Worm (Caenorhabditis elegans): Measurements from ENCODE around the gene srv-30.
"Not testable (repeated sequence)": the region's sequence is repeated elsewhere in the genome, so short reads cannot be mapped to it uniquely, and the experiment has no call there.

The srv-30 gene

DNA sequence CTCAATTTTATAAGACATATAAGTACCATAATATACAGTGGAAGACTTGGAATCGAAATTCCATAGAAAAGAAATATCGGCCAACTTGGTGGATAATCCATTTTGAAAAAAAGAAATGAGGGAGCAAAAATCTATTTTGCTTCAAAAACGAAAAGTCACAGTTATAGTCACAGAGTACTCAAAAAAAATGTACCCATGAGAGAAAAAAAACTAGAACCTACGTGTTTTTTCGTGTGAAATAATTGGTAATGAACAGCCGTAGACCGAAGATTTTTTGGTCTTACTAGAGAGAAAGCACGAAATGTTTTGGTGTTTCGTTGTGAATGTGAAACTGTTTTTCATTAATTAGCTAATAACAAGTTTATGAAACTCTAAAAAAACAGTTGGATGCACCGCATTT, at the start of gene srv-30:
TSS of gene srv-30 (minus strand) at position 101 of the 400 bp plus-strand sequence.
- TF ChIP-seq tbx-2 (tag; optimal IDR thresholded peaks at IDR 0.05) (no peak), lsy-12 (tag; optimal IDR thresholded peaks at IDR 0.05) (no peak), zag-1 (tag; optimal IDR thresholded peaks at IDR 0.05) (no peak), daf-12 (tag; optimal IDR thresholded peaks at IDR 0.05) (no peak), unc-62 (GFP tag; optimal IDR thresholded peaks at IDR 0.05) (no peak), ceh-9 (tag; optimal IDR thresholded peaks at IDR 0.05) (no peak), lin-15B (tag; optimal IDR thresholded peaks at IDR 0.05) (no peak), ztf-4 (tag; optimal IDR thresholded peaks at IDR 0.05) (no peak), nhr-25 (tag; optimal IDR thresholded peaks at IDR 0.05) (no peak), hmg-11 (tag; optimal IDR thresholded peaks at IDR 0.05) (no peak), nhr-67 (tag; optimal IDR thresholded peaks at IDR 0.05) (no peak)

- not testable (repeated sequence) for TF ChIP-seq lin-39 (tag; optimal IDR thresholded peaks at IDR 0.05); lsy-12 (tag; optimal IDR thresholded peaks at IDR 0.05); ama-1 (optimal IDR thresholded peaks at IDR 0.05)
Measured at ce11 chrIV:6317357-6317756, 48.1 kb upstream of the srv-30 start, which contains the start of gene Y73B6BL.12. Y73B6BL.12 (minus strand) TSS chrIV:6317457.

DNA sequence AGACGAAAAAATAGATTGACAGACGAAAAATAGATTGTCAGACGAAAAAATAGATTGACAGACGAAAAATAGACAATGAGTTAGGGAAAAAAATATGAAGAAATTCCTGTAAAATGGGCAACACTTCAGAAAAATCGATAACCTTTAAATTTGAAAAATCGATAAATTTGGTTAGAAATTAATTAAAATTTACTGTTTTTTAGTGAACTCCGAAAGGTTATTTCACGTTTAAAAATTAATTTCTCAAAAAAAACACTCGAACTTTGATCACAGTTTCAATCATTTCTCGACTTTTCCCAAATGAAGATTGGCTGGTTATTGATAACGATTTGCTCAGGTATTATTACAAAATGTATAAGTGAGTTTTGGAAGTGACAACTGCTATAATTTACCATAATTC, 38.2 kb upstream of the srv-30 start, which contains the start of gene csp-2:
TSS of gene csp-2 (plus strand) at position 301 of the 400 bp plus-strand sequence.
- TF ChIP-seq nhr-23 (tag; optimal IDR thresholded peaks at IDR 0.05) (no peak), nhr-11 (tag; optimal IDR thresholded peaks at IDR 0.05) (no peak), pha-4 (tag; optimal IDR thresholded peaks at IDR 0.05) (no peak), ZK546.5 (tag; optimal IDR thresholded peaks at IDR 0.05) (no peak)

DNA sequence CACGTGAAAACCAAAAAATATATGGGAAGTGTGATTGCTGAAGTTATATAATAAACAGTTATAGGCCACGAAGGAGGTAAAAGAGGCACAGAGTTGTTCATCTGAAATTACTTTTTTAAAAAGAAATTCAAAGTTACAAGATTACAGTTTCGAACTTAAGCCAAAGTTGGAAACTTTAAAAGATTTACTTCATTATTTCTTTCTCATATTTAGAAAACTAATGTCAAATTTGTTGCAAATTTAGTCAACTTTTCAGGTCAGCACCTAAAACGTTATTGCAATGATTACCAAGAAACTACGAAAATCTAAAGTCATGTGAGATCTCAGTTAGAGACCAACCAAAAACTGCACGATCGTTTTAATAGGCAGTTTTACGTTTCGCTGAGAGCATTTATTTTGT, 34.4 kb upstream of the srv-30 start, which contains the start of gene srv-25:
TSS of gene srv-25 (minus strand) at position 101 of the 400 bp plus-strand sequence.
- TF ChIP-seq lin-15B (tag; optimal IDR thresholded peaks at IDR 0.05) (no peak), nhr-28 (tag; optimal IDR thresholded peaks at IDR 0.05) (no peak)

ce11 chrIV:6301764-6302163, 32.5 kb upstream of the srv-30 start, which contains the start of gene srv-26:
srv-26 (minus strand) TSS chrIV:6301864.
- no peak for TF ChIP-seq ztf-4 (tag; optimal IDR thresholded peaks at IDR 0.05)
- TF ChIP-seq mml-1 (tag; optimal IDR thresholded peaks at IDR 0.05), result no peak
- no peak for TF ChIP-seq lin-39 (tag; optimal IDR thresholded peaks at IDR 0.05)
- TF ChIP-seq fkh-10 (GFP tag; optimal IDR thresholded peaks at IDR 0.05), result no peak
- TF ChIP-seq elt-3 (tag; optimal IDR thresholded peaks at IDR 0.05), result no peak
- TF ChIP-seq elt-2 (tag; optimal IDR thresholded peaks at IDR 0.05), result no peak
- TF ChIP-seq nhr-25 (tag; optimal IDR thresholded peaks at IDR 0.05), result no peak
- no peak for TF ChIP-seq pha-4 (tag; optimal IDR thresholded peaks at IDR 0.05)
- TF ChIP-seq nhr-23 (tag; optimal IDR thresholded peaks at IDR 0.05), result no peak
- no peak for TF ChIP-seq ZK546.5 (tag; optimal IDR thresholded peaks at IDR 0.05)
- no peak for TF ChIP-seq elt-1 (tag; optimal IDR thresholded peaks at IDR 0.05)
- no peak for TF ChIP-seq aly-2 (tag; optimal IDR thresholded peaks at IDR 0.05)
- no peak for TF ChIP-seq ceh-82 (tag; optimal IDR thresholded peaks at IDR 0.05)
- TF ChIP-seq sea-2 (GFP tag; optimal IDR thresholded peaks at IDR 0.05), result no peak
- TF ChIP-seq ceh-16 (tag; optimal IDR thresholded peaks at IDR 0.05), result no peak
- no peak for TF ChIP-seq ceh-9 (tag; optimal IDR thresholded peaks at IDR 0.05)
- no peak for TF ChIP-seq nhr-11 (tag; optimal IDR thresholded peaks at IDR 0.05)
- no peak for TF ChIP-seq zag-1 (tag; optimal IDR thresholded peaks at IDR 0.05)
- TF ChIP-seq snpc-4 (tag; optimal IDR thresholded peaks at IDR 0.05), result no peak

ce11 chrIV:6299523-6299922, 30.3 kb upstream of the srv-30 start:
- no peak for TF ChIP-seq pha-4 (tag; optimal IDR thresholded peaks at IDR 0.05)
- no peak for TF ChIP-seq nhr-25 (tag; optimal IDR thresholded peaks at IDR 0.05)
- no peak for TF ChIP-seq hmg-11 (tag; optimal IDR thresholded peaks at IDR 0.05)
- TF ChIP-seq fkh-2 (tag; optimal IDR thresholded peaks at IDR 0.05), result no peak
- TF ChIP-seq nhr-28 (tag; optimal IDR thresholded peaks at IDR 0.05), result no peak
- TF ChIP-seq nhr-237 (tag; optimal IDR thresholded peaks at IDR 0.05), result no peak
- TF ChIP-seq nhr-43 (tag; optimal IDR thresholded peaks at IDR 0.05; ENCODE audit: poor library complexity, severe bottlenecking), result no peak
- TF ChIP-seq ceh-9 (tag; optimal IDR thresholded peaks at IDR 0.05), result no peak
- no peak for TF ChIP-seq nfya-1 (tag; optimal IDR thresholded peaks at IDR 0.05; ENCODE audit: insufficient read depth)
- TF ChIP-seq mml-1 (tag; optimal IDR thresholded peaks at IDR 0.05), result no peak
- TF ChIP-seq jun-1 (tag; optimal IDR thresholded peaks at IDR 0.05), result no peak
- no peak for TF ChIP-seq ceh-82 (tag; optimal IDR thresholded peaks at IDR 0.05)
- TF ChIP-seq eor-1 (tag; optimal IDR thresholded peaks at IDR 0.05), result no peak
- no peak for TF ChIP-seq R02D3.7 (tag; optimal IDR thresholded peaks at IDR 0.05)
- no peak for TF ChIP-seq snpc-4 (tag; optimal IDR thresholded peaks at IDR 0.05)
- TF ChIP-seq elt-2 (tag; optimal IDR thresholded peaks at IDR 0.05), result no peak
- TF ChIP-seq zag-1 (tag; optimal IDR thresholded peaks at IDR 0.05), result no peak
- no peak for TF ChIP-seq ztf-11 (tag; optimal IDR thresholded peaks at IDR 0.05)
- TF ChIP-seq fos-1 (tag; optimal IDR thresholded peaks at IDR 0.05), result no peak

All from whole organism, L3 larva.